Worm (Caenorhabditis elegans) whole organism, young adult: ENCODE measurements around the gene C02B8.1.
A peak's percentile ranks its signal among the peaks of the same experiment; 100 is the strongest.

Source experiments
- B0261.1 ChIP-seq: sonication (generic microtip); optimal IDR thresholded peaks from 2 replicates; lab custom pipeline; 2016; ENCODE audit warnings: mild to moderate bottlenecking, missing genetic modification characterization, moderate library complexity, missing compliant biosample characterization
- B0336.3 ChIP-seq: fragments of 200-800 bp; sonication (Bioruptor generic); IDR thresholded peaks from 2 replicates; pipeline ENCODE4 v1.3.6; 2022; ENCODE audit warnings: missing genetic modification characterization, missing compliant biosample characterization
- C06A6.2 ChIP-seq: fragments of 200-800 bp; sonication (Bioruptor generic); conservative IDR thresholded peaks from 2 replicates; pipeline ENCODE4 v1.3.6; 2022; ENCODE audit warnings: missing genetic modification characterization, missing compliant biosample characterization
- D2030.7 ChIP-seq: fragments of 200-800 bp; sonication (Bioruptor generic); IDR thresholded peaks from 2 replicates; pipeline ENCODE4 v1.3.6; 2022; ENCODE audit warnings: missing genetic modification reagents, missing genetic modification characterization, missing compliant biosample characterization
- F37B4.10 ChIP-seq: fragments of 200-800 bp; sonication (Bioruptor generic); IDR thresholded peaks from 2 replicates; pipeline ENCODE4 v1.3.6; 2022; ENCODE audit warnings: missing genetic modification characterization, missing compliant biosample characterization
- F39B2.1 ChIP-seq: fragments of 200-800 bp; sonication (Bioruptor generic); IDR thresholded peaks from 2 replicates; pipeline ENCODE4 v1.3.6; 2022; ENCODE audit warnings: missing genetic modification reagents, missing genetic modification characterization, missing compliant biosample characterization
- K11D2.4 ChIP-seq: fragments of 200-800 bp; sonication (Bioruptor generic); IDR thresholded peaks from 2 replicates; pipeline ENCODE4 v1.3.6; 2022; ENCODE audit warnings: missing genetic modification reagents, missing genetic modification characterization, missing compliant biosample characterization
- K12H6.12 ChIP-seq: fragments of 200-800 bp; sonication (Bioruptor generic); optimal IDR thresholded peaks from 2 replicates; lab custom pipeline; 2018; ENCODE audit warnings: mild to moderate bottlenecking, missing genetic modification characterization, missing compliant biosample characterization
- Y56A3A.18 ChIP-seq: fragments of 200-800 bp; sonication (Bioruptor generic); IDR thresholded peaks from 2 replicates; pipeline ENCODE4 v1.3.6; 2022; ENCODE audit warnings: missing genetic modification reagents, missing genetic modification characterization, missing compliant biosample characterization
- ZK185.1 ChIP-seq: sonication (generic microtip); optimal IDR thresholded peaks from 2 replicates; lab custom pipeline; 2016; ENCODE audit warnings: mild to moderate bottlenecking, missing genetic modification characterization, missing compliant biosample characterization; ENCODE audit not compliant: poor library complexity, severe bottlenecking
- ama-1 ChIP-seq, 3 experiments: fragments of 150-350 bp in 1 of 3; sonication (generic microtip) in 2 of 3; optimal IDR thresholded peaks; 2 replicates each; lab custom pipeline; 2014 to 2018; ENCODE audit warnings: missing biosample characterization in 2 of 3, missing genetic modification characterization in 2 of 3, missing genetic modification reagents in 2 of 3
- attf-3 ChIP-seq: fragments of 200-800 bp; sonication (Bioruptor generic); conservative IDR thresholded peaks from 2 replicates; pipeline ENCODE4 v1.3.6; 2022; ENCODE audit warnings: missing genetic modification reagents, missing genetic modification characterization, missing compliant biosample characterization
- attf-6 ChIP-seq: fragments of 200-800 bp; sonication (Bioruptor generic); IDR thresholded peaks from 2 replicates; pipeline ENCODE4 v1.3.6; 2022; ENCODE audit warnings: missing genetic modification reagents, missing genetic modification characterization, missing compliant biosample characterization
- cebp-1 ChIP-seq, 2 experiments: fragments of 200-800 bp in 1 of 2; sonication (Bioruptor generic) in 1 of 2; sonication (generic microtip) in 1 of 2; IDR thresholded peaks in 1 of 2; optimal IDR thresholded peaks in 1 of 2; 2 replicates each; pipeline versions ENCODE4 v1.3.6 to Lab custom; 2017 to 2022; ENCODE audit warnings: missing compliant biosample characterization in 2 of 2, missing genetic modification characterization in 2 of 2, mild to moderate bottlenecking in 1 of 2, missing genetic modification reagents in 1 of 2, moderate library complexity in 1 of 2
- ceh-40 ChIP-seq: fragments of 200-800 bp; sonication (Bioruptor generic); IDR thresholded peaks from 2 replicates; pipeline ENCODE4 v1.3.6; 2022; ENCODE audit warnings: missing genetic modification characterization, missing compliant biosample characterization
- die-1 ChIP-seq: sonication (generic microtip); optimal IDR thresholded peaks from 2 replicates; lab custom pipeline; 2016; ENCODE audit warnings: missing genotype, mild to moderate bottlenecking, missing genetic modification characterization, missing compliant biosample characterization
- him-1 ChIP-seq: sonication (generic microtip); optimal IDR thresholded peaks from 2 replicates; lab custom pipeline; 2016; ENCODE audit warnings: missing genotype, missing genetic modification reagents, missing genetic modification characterization, missing compliant biosample characterization
- hmg-1.2 ChIP-seq: fragments of 200-800 bp; sonication (Bioruptor generic); IDR thresholded peaks from 2 replicates; pipeline ENCODE4 v1.3.6; 2022; ENCODE audit warnings: missing genetic modification reagents, missing genetic modification characterization, missing compliant biosample characterization
- hmg-20 ChIP-seq: fragments of 200-800 bp; sonication (Bioruptor generic); IDR thresholded peaks from 2 replicates; pipeline ENCODE4 v1.3.6; 2022; ENCODE audit warnings: missing genetic modification reagents, missing genetic modification characterization, missing compliant biosample characterization
- lin-26 ChIP-seq: fragments of 200-800 bp; sonication (Bioruptor generic); IDR thresholded peaks from 2 replicates; pipeline ENCODE4 v1.3.6; 2022; ENCODE audit warnings: missing genetic modification reagents, missing genetic modification characterization, missing compliant biosample characterization
- lin-40 ChIP-seq: sonication (generic microtip); optimal IDR thresholded peaks from 2 replicates; lab custom pipeline; 2016; ENCODE audit warnings: missing genetic modification characterization, mild to moderate bottlenecking, missing compliant biosample characterization, missing genotype, missing genetic modification reagents
- lin-54 ChIP-seq: fragments of 200-800 bp; sonication (Bioruptor generic); optimal IDR thresholded peaks from 2 replicates; lab custom pipeline; 2018; ENCODE audit warnings: mild to moderate bottlenecking, missing genetic modification characterization, missing compliant biosample characterization
- lir-1 ChIP-seq: fragments of 200-800 bp; sonication (Bioruptor generic); conservative IDR thresholded peaks from 2 replicates; pipeline ENCODE4 v1.3.6; 2022; ENCODE audit warnings: missing genetic modification reagents, missing genetic modification characterization, missing compliant biosample characterization
- madf-6 ChIP-seq: fragments of 200-800 bp; sonication (Bioruptor generic); IDR thresholded peaks from 2 replicates; pipeline ENCODE4 v1.3.6; 2022; ENCODE audit warnings: missing genetic modification reagents, missing genetic modification characterization, missing compliant biosample characterization
- mcd-1 ChIP-seq: fragments of 200-800 bp; sonication (Bioruptor generic); IDR thresholded peaks from 2 replicates; pipeline ENCODE4 v1.3.6; 2022; ENCODE audit warnings: missing genetic modification reagents, missing genetic modification characterization, missing compliant biosample characterization
- pbrm-1 ChIP-seq: fragments of 200-800 bp; sonication (Bioruptor generic); IDR thresholded peaks from 2 replicates; pipeline ENCODE4 v1.3.6; 2022; ENCODE audit warnings: missing genetic modification reagents, missing genetic modification characterization, missing compliant biosample characterization
- rcor-1 ChIP-seq: fragments of 200-800 bp; sonication (Bioruptor generic); IDR thresholded peaks from 2 replicates; pipeline ENCODE4 v1.3.6; 2022; ENCODE audit warnings: missing genetic modification reagents, missing genetic modification characterization, missing compliant biosample characterization
- rec-8 ChIP-seq, 2 experiments: sonication (generic microtip); optimal IDR thresholded peaks; 2 replicates each; lab custom pipeline; 2016; ENCODE audit warnings: mild to moderate bottlenecking in 2 of 2, missing genetic modification characterization in 2 of 2, missing genetic modification reagents in 2 of 2, missing genotype in 2 of 2, missing biosample characterization in 1 of 2, missing compliant biosample characterization in 1 of 2, moderate library complexity in 1 of 2
- rpc-1 ChIP-seq, 2 experiments: fragments of 150-350 bp in 1 of 2; sonication (generic microtip) in 1 of 2; optimal IDR thresholded peaks; 2 replicates each; lab custom pipeline; 2014 to 2018; ENCODE audit warnings: missing biosample characterization in 1 of 2, missing genetic modification characterization in 1 of 2, missing genetic modification reagents in 1 of 2, missing genotype in 1 of 2
- snpc-1.1 ChIP-seq: sonication (generic microtip); optimal IDR thresholded peaks from 2 replicates; lab custom pipeline; 2017; ENCODE audit warnings: missing genetic modification characterization, mild to moderate bottlenecking, missing compliant biosample characterization, antibody characterized with exemption, moderate library complexity, missing genotype, missing genetic modification reagents; ENCODE audit not compliant: insufficient read depth
- snpc-1.3 ChIP-seq: sonication (generic microtip); optimal IDR thresholded peaks from 2 replicates; lab custom pipeline; 2017; ENCODE audit warnings: missing genetic modification characterization, mild to moderate bottlenecking, missing compliant biosample characterization, antibody characterized with exemption, moderate library complexity, missing genotype, missing genetic modification reagents; ENCODE audit not compliant: insufficient read depth
- snpc-3.4 ChIP-seq: sonication (generic microtip); optimal IDR thresholded peaks from 2 replicates; lab custom pipeline; 2017; ENCODE audit warnings: missing genetic modification characterization, mild to moderate bottlenecking, missing compliant biosample characterization, antibody characterized with exemption, moderate library complexity, missing genotype, missing genetic modification reagents
- snpc-4 ChIP-seq, 5 experiments: fragments of 150-350 bp in 1 of 5; sonication (generic microtip) in 4 of 5; optimal IDR thresholded peaks; 2 replicates each; lab custom pipeline; 2014 to 2018; ENCODE audit warnings: missing genetic modification characterization in 5 of 5, missing biosample characterization in 3 of 5, antibody characterized with exemption in 2 of 5, mild to moderate bottlenecking in 2 of 5, missing compliant biosample characterization in 2 of 5, missing genotype in 2 of 5, moderate library complexity in 2 of 5, missing genetic modification reagents in 1 of 5
- tbp1 ChIP-seq: fragments of 200-800 bp; sonication (Bioruptor generic); optimal IDR thresholded peaks from 2 replicates; lab custom pipeline; 2018; ENCODE audit warnings: mild to moderate bottlenecking, missing genetic modification characterization, missing compliant biosample characterization
- zim-3 ChIP-seq: sonication (generic microtip); optimal IDR thresholded peaks from 2 replicates; lab custom pipeline; 2017; ENCODE audit warnings: mild to moderate bottlenecking, missing genetic modification characterization, moderate library complexity, missing compliant biosample characterization
- ztf-25 ChIP-seq: fragments of 200-800 bp; sonication (Bioruptor generic); IDR thresholded peaks from 2 replicates; pipeline ENCODE4 v1.3.6; 2022; ENCODE audit warnings: missing genetic modification reagents, missing genetic modification characterization, missing compliant biosample characterization

C02B8.1 gene

ce11 chrX:8156502-8156901, 9.0 kb downstream of the C02B8.1 start:
- TF ChIP-seq lir-1 (GFP tag; lab: Robert Waterston, UW) = 0 out of 2 replicates have a peak, but pooled peaks have one; percentile 6
- peak; percentile 67 for TF ChIP-seq snpc-4 (GFP tag; optimal IDR thresholded peaks at IDR 0.05; lab: Kevin White, UChicago)
- TF ChIP-seq snpc-4 (tag; optimal IDR thresholded peaks at IDR 0.05; lab: Kevin White, UChicago) = peak in 2 of 4 experiments; percentile 35 to 44
- peak; percentile 78 for TF ChIP-seq snpc-3.4 (tag; lab: Kevin White, UChicago)
- no peak for TF ChIP-seq snpc-1.3 (tag; lab: Kevin White, UChicago)
- TF ChIP-seq rpc-1 (optimal IDR thresholded peaks at IDR 0.05; lab: Kevin White, UChicago) = peak; percentile 62
- peak; percentile 83 for TF ChIP-seq rpc-1 (tag; optimal IDR thresholded peaks at IDR 0.05; lab: Kevin White, UChicago)
- peak; percentile 70 for TF ChIP-seq ZK185.1 (tag; lab: Kevin White, UChicago)
- TF ChIP-seq K11D2.4 (GFP tag; lab: Robert Waterston, UW) = no peak
- no peak for TF ChIP-seq cebp-1 (GFP tag; IDR thresholded peaks at IDR 0.05; lab: Robert Waterston, UW)
- TF ChIP-seq cebp-1 (tag; optimal IDR thresholded peaks at IDR 0.05; lab: Kevin White, UChicago) = peak; percentile 53
- peak; percentile 38 for TF ChIP-seq snpc-1.1 (tag; lab: Kevin White, UChicago)
- TF ChIP-seq die-1 (tag; lab: Kevin White, UChicago) = peak; percentile 69
- TF ChIP-seq D2030.7 = peak; percentile 80
- no peak for TF ChIP-seq B0336.3
- TF ChIP-seq tbp1 (GFP tag; lab: Kevin White, UChicago) = peak; percentile 92
- TF ChIP-seq rcor-1 (GFP tag; lab: Robert Waterston, UW) = peak; percentile 61
- peak; percentile 78 for TF ChIP-seq lin-26 (GFP tag; lab: Robert Waterston, UW)
- peak; percentile 23 for TF ChIP-seq lin-54
- no peak for TF ChIP-seq K12H6.12
- peak; percentile 71 for TF ChIP-seq hmg-1.2 (GFP tag; lab: Robert Waterston, UW)
- 0 out of 2 replicates have a peak, but pooled peaks have one; percentile 30 for TF ChIP-seq ztf-25
- TF ChIP-seq madf-6 (GFP tag; lab: Robert Waterston, UW) = no peak
- TF ChIP-seq ceh-40 (GFP tag; lab: Robert Waterston, UW) = no peak
- peak; percentile 86 for TF ChIP-seq B0261.1 (tag; lab: Kevin White, UChicago)
- TF ChIP-seq lin-40 = no peak
- peak; percentile 75; the same call in 1 of the 2 replicates for TF ChIP-seq Y56A3A.18 (GFP tag; lab: Robert Waterston, UW)
- TF ChIP-seq pbrm-1 (GFP tag; lab: Robert Waterston, UW) = peak; percentile 85
- no peak for TF ChIP-seq zim-3 (tag; lab: Kevin White, UChicago)
- no peak for TF ChIP-seq ama-1 (optimal IDR thresholded peaks at IDR 0.05; lab: Kevin White, UChicago)
- peak; percentile 38 for TF ChIP-seq ama-1 (GFP tag; optimal IDR thresholded peaks at IDR 0.05; lab: Kevin White, UChicago)
- TF ChIP-seq F37B4.10 (GFP tag; lab: Robert Waterston, UW) = 0 out of 2 replicates have a peak, but pooled peaks have one; percentile 36
- no peak for TF ChIP-seq C06A6.2
- TF ChIP-seq attf-3 (GFP tag; lab: Robert Waterston, UW) = 0 out of 2 replicates have a peak, but pooled peaks have one; percentile 18
- TF ChIP-seq mcd-1 (GFP tag; lab: Robert Waterston, UW) = peak; percentile 23; the same call in 1 of the 2 replicates
- TF ChIP-seq hmg-20 = 0 out of 2 replicates have a peak, but pooled peaks have one; percentile 51
- peak; percentile 68 for TF ChIP-seq him-1 (tag; lab: Kevin White, UChicago)
- TF ChIP-seq rec-8 (tag; optimal IDR thresholded peaks at IDR 0.05; lab: Kevin White, UChicago) = peak in 1 of 2 experiments; percentile 2
- TF ChIP-seq, all 124 proteins: peak for 25

DNA sequence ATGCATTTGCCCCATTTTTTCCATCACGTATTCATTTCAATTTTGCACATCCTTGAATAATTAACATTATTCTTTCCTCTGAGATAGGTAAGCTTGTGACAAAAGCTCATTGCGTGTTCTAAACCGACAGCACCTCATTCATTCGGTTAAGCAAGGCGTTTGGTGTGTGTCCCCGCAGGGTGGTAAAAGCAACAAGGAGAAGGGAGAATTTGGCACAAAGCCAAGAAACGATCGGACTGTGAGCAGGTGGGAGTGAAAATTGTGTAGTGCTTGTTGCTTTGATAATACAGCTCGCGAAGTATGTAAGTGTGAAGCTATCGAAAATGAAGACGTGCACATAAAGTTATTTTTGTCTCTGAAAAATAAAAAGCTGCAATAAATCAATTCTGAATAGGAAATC, 9.6 kb downstream of the C02B8.1 start:
- no peak for TF ChIP-seq attf-6
- TF ChIP-seq F39B2.1 (GFP tag; lab: Robert Waterston, UW) = peak; percentile 97
